Fruit fly (Drosophila melanogaster): ENCODE measurements around the gene CG6443.

Gene CG6443

dm6 chr2L:10748218-10748617, 19.4 kb downstream of the CG6443 start:
- TF ChIP-seq OdsH (GFP tag; optimal IDR thresholded peaks at IDR 0.05) (no peak), CG7368 (GFP tag; optimal IDR thresholded peaks at IDR 0.05) (no peak), CG11294 (GFP tag; IDR thresholded peaks at IDR 0.05) (0 out of 2 replicates have a peak, but pooled peaks have one; percentile 9), CG8119 (GFP tag; IDR thresholded peaks at IDR 0.05) (peak; percentile 60; the same call in 2 of the 3 replicates), fd85E (GFP tag; optimal IDR thresholded peaks at IDR 0.05) (no peak), Eip78C (GFP tag) (peak; percentile 80), CG31627 (GFP tag; optimal IDR thresholded peaks at IDR 0.05) (peak; percentile 7), vri (GFP tag; optimal IDR thresholded peaks at IDR 0.05) (no peak), fd59A (GFP tag; optimal IDR thresholded peaks at IDR 0.05) (no peak), Lpt (GFP tag; optimal IDR thresholded peaks at IDR 0.05) (peak; percentile 35), CG6854 (GFP tag; optimal IDR thresholded peaks at IDR 0.05) (no peak), Ets96B (tag; optimal IDR thresholded peaks at IDR 0.05) (no peak), CG1621 (tag; optimal IDR thresholded peaks at IDR 0.05) (no peak), CG4318 (GFP tag; optimal IDR thresholded peaks at IDR 0.05) (no peak), CG8632 (GFP tag; optimal IDR thresholded peaks at IDR 0.05) (no peak), CG6792 (GFP tag; optimal IDR thresholded peaks at IDR 0.05) (no peak), spab (GFP tag; optimal IDR thresholded peaks at IDR 0.05) (no peak), Eip75B (GFP tag; optimal IDR thresholded peaks at IDR 0.05) (no peak), CG10669 (GFP tag; optimal IDR thresholded peaks at IDR 0.05) (no peak), CG15336 (GFP tag; IDR thresholded peaks at IDR 0.05) (peak; percentile 76), ss (GFP tag; optimal IDR thresholded peaks at IDR 0.05) (no peak), achi (GFP tag; optimal IDR thresholded peaks at IDR 0.05) (no peak), CG34406 (GFP tag; optimal IDR thresholded peaks at IDR 0.05) (no peak), CG3032 (tag; optimal IDR thresholded peaks at IDR 0.05) (no peak), lz (GFP tag; optimal IDR thresholded peaks at IDR 0.05) (peak; percentile 7), CG32006 (GFP tag; optimal IDR thresholded peaks at IDR 0.05) (peak; percentile 62), net (GFP tag; optimal IDR thresholded peaks at IDR 0.05) (peak; percentile 56), Sox14 (GFP tag; optimal IDR thresholded peaks at IDR 0.05) (no peak), Hr38 (GFP tag; optimal IDR thresholded peaks at IDR 0.05) (no peak), CG9139 (GFP tag; optimal IDR thresholded peaks at IDR 0.05) (no peak), cyc (GFP tag; optimal IDR thresholded peaks at IDR 0.05) (peak; percentile 21), CG16779 (tag; optimal IDR thresholded peaks at IDR 0.05) (no peak), fkh (GFP tag; optimal IDR thresholded peaks at IDR 0.05) (no peak), Hr39 (GFP tag; optimal IDR thresholded peaks at IDR 0.05) (peak; percentile 10), Ets21C (GFP tag; optimal IDR thresholded peaks at IDR 0.05) (no peak), Sox102F (GFP tag; optimal IDR thresholded peaks at IDR 0.05) (no peak), CG11762 (GFP tag; optimal IDR thresholded peaks at IDR 0.05; ENCODE audit: insufficient read depth) (peak; percentile 22), Hr4 (GFP tag; optimal IDR thresholded peaks at IDR 0.05) (peak; percentile 76), Blimp-1 (GFP tag; optimal IDR thresholded peaks at IDR 0.05) (no peak), Sox15 (GFP tag; optimal IDR thresholded peaks at IDR 0.05) (no peak), dsx (GFP tag; optimal IDR thresholded peaks at IDR 0.05; ENCODE audit: poor library complexity, severe bottlenecking) (no peak), CG11902 (GFP tag; optimal IDR thresholded peaks at IDR 0.05) (no peak), CG8319 (GFP tag; optimal IDR thresholded peaks at IDR 0.05) (no peak), CG3919 (GFP tag; optimal IDR thresholded peaks at IDR 0.05) (peak; percentile 48), esn (GFP tag; optimal IDR thresholded peaks at IDR 0.05) (no peak), pdm3 (GFP tag; optimal IDR thresholded peaks at IDR 0.05) (no peak), Gug (GFP tag; IDR thresholded peaks at IDR 0.05) (peak; percentile 39), Eip93F (GFP tag; optimal IDR thresholded peaks at IDR 0.05) (no peak), acj6 (GFP tag; optimal IDR thresholded peaks at IDR 0.05) (peak; percentile 41), Met (GFP tag; optimal IDR thresholded peaks at IDR 0.05) (no peak), svp (GFP tag) (peak; percentile 66), CG10631 (GFP tag; optimal IDR thresholded peaks at IDR 0.05) (no peak), salr (GFP tag; optimal IDR thresholded peaks at IDR 0.05) (peak in 1 of 2 experiments; percentile 39)

Measured in whole organism, prepupa.